Fruit fly (Drosophila melanogaster): ENCODE measurements around the gene CG11811.

Gene CG11811

DNA sequence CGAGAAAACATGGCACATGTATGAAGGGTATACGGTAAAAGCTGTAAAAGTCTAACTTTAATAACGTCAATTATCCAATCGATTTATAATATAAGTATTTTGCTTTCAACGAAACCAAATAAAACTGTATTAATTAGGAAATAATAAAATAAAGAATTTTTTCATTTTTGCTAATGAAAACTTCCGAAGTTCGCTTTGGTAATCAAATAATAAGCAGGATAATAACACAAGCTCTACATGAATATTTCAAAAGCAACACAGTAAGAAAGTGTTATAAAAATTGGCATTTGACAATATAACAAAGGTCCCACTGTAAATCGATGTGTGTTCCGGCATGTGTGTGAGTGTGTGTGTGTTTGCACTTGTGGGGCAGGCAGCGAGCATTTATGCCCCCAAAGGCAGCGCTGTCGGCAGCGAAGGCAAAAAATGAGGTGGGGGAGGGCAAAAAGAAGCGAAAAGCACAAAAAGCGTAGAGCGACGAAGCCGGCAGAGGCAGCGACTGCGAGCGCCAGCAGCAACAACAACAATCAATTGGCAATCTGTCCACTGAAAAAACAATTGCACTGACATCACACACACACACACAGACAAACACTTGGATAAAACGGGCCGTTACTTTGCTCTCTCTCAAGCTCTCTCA, 45.8 kb downstream of the CG11811 start:
- TF ChIP-seq CG8478 (optimal IDR thresholded peaks at IDR 0.05) (no peak), CTCF (optimal IDR thresholded peaks at IDR 0.05) (no peak)

DNA sequence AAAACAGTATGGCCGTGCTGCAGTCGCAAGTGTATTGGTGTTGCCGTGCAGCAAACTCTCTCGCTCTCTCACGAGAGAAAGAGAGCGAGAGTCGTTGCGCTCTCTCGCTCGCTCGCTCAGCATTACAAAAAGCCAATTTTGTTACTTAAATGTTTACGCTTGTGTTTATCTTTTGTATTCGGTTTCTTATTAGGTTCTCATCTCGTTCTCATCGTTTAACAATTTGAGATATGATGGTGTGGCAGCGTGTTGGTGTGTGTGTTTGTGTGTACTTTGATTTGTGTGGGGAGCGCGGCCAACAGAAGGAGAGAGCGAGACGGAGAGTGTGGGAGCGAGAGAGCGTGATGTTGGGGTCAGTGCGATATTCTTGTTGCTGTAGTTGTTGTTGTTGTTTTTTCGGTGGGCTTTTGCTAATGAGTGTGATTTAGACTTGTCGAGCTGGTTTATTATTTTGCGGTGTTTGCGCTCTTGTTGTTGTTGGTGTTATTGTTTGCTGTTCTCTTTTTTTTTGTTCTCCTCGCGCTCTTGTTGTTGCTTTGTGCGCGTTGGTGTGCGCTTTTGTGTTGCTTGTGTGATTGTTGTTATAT, 46.4 kb downstream of the CG11811 start:
- TF ChIP-seq CG8478 (optimal IDR thresholded peaks at IDR 0.05) (no peak), CTCF (optimal IDR thresholded peaks at IDR 0.05) (no peak)

dm6 chr3L:10738347-10739108, 47.7 kb downstream of the CG11811 start:
- TF ChIP-seq CG8478 (optimal IDR thresholded peaks at IDR 0.05) (no peak), CTCF (optimal IDR thresholded peaks at IDR 0.05) (no peak)

- TF ChIP-seq CG8478 (optimal IDR thresholded peaks at IDR 0.05) (no peak), CTCF (optimal IDR thresholded peaks at IDR 0.05) (no peak)
These were observed 48.4 kb downstream of the CG11811 start for dm6 chr3L:10739109-10739665.

DNA sequence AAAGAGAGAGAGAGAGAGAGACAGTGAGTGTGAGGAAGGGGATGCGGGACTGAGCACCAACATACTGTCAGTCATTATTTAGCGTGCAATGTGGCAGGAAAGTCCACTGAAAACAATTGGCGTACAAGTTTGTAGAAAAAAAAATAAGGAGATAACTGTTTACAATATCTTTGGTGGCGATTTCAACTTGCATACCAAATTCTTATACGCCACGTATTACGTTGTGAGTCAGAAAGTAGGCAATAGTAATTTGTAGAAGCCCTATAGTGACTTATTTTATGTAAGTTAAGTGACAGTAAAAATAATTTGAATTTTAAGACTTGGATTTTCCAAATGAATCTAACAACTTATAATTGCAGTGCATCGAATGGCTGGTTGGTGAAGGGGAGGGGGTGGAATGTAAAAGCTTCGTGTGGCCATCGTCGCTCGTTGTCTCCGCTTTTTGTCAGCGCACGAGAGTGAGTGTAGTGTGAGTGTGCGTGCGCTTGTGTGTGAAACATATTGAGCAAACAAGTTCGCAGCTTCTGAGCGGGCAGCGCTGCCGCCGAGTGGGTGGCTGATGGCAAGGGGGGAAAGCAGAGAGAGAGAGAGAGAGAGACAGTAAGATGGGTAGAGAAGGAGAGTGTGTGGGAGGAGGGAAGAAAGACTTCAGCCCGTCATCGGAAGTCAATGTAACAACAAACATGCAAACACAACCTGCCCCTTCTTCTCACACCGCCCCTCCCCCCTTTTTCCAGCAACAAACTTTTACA, 49.0 kb downstream of the CG11811 start:
- TF ChIP-seq CG8478 (optimal IDR thresholded peaks at IDR 0.05) (no peak), CTCF (optimal IDR thresholded peaks at IDR 0.05) (no peak)

DNA sequence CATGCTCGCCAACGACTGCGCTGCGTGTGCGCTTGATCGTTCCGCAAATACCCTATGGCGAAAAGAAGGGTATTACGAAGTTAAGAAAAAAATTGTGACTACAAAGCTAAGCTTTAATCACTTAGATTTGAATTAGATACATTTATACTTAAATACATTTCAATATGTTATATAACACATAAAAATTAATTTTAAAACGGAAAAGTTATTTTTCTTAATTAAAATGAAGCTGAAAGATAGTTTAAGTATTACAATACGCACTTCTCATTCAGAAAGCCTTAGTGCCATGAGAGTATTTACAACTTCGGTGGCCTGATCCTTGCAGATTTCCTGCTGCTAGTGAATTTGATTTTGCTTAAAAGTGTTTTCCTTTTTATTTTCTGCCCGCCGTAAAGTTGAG, 49.9 kb downstream of the CG11811 start:
- TF ChIP-seq CTCF (optimal IDR thresholded peaks at IDR 0.05): no peak
- no peak for TF ChIP-seq CG8478 (optimal IDR thresholded peaks at IDR 0.05)

- TF ChIP-seq CG8478 (optimal IDR thresholded peaks at IDR 0.05) (no peak), CTCF (optimal IDR thresholded peaks at IDR 0.05) (no peak)
These were observed 50.3 kb downstream of the CG11811 start for dm6 chr3L:10741120-10741519.

Measured in S2 (cell line).